Fruit fly (Drosophila melanogaster) whole organism, embryonic: Measurements from ENCODE around the gene CG9673.

ENCODE experiments used
- BtbVII ChIP-seq: fragments of 200-800 bp; sonication (Bioruptor generic); optimal IDR thresholded peaks from 3 replicates; lab custom pipeline; 2017; ENCODE audit warnings: missing biosample characterization, mild to moderate bottlenecking, missing genetic modification characterization
- CG10267 ChIP-seq: fragments of 200-800 bp; sonication (Bioruptor generic); optimal IDR thresholded peaks from 2 replicates; lab custom pipeline; 2018; ENCODE audit warnings: missing biosample characterization, mild to moderate bottlenecking, missing genetic modification characterization, moderate library complexity
- CG10959 ChIP-seq: fragments of 200-800 bp; sonication (Bioruptor generic); IDR thresholded peaks from 2 replicates; pipeline ENCODE4 v1.3.6; 2022; ENCODE audit warnings: missing biosample characterization, missing genetic modification characterization
- CG11398 ChIP-seq: fragments of 200-800 bp; sonication (Bioruptor generic); optimal IDR thresholded peaks from 2 replicates; lab custom pipeline; 2016; ENCODE audit warnings: missing biosample characterization, missing genetic modification characterization
- CG12744 ChIP-seq: fragments of 200-800 bp; sonication (Bioruptor generic); optimal IDR thresholded peaks from 2 replicates; lab custom pipeline; 2016; ENCODE audit warnings: missing biosample characterization, missing genetic modification characterization
- CG13624 ChIP-seq: fragments of 200-800 bp; sonication (Bioruptor generic); optimal IDR thresholded peaks from 2 replicates; lab custom pipeline; 2016; ENCODE audit warnings: missing biosample characterization, missing genetic modification characterization
- CG14667 ChIP-seq: fragments of 200-800 bp; sonication (Bioruptor generic); IDR thresholded peaks from 2 replicates; pipeline ENCODE4 v1.3.6; 2022; ENCODE audit warnings: missing biosample characterization, missing genetic modification characterization
- CG14965 ChIP-seq: fragments of 200-800 bp; sonication (Bioruptor generic); optimal IDR thresholded peaks from 2 replicates; lab custom pipeline; 2016; ENCODE audit warnings: missing biosample characterization, missing genetic modification characterization, borderline replicate concordance
- CG15011 ChIP-seq: fragments of 200-800 bp; sonication (Bioruptor generic); optimal IDR thresholded peaks from 3 replicates; lab custom pipeline; 2018; ENCODE audit warnings: missing biosample characterization, mild to moderate bottlenecking, missing genetic modification characterization
- CG15479 ChIP-seq: fragments of 200-800 bp; sonication (Bioruptor generic); optimal IDR thresholded peaks from 3 replicates; lab custom pipeline; 2019; ENCODE audit warnings: missing biosample characterization, mild to moderate bottlenecking, missing genetic modification characterization, moderate library complexity
- CG15514 ChIP-seq: fragments of 200-800 bp; sonication (Bioruptor generic); optimal IDR thresholded peaks from 3 replicates; lab custom pipeline; 2017; ENCODE audit warnings: missing biosample characterization, missing genetic modification characterization, mild to moderate bottlenecking, moderate library complexity, missing genetic modification reagents
- CG1603 ChIP-seq: fragments of 200-800 bp; sonication (Bioruptor generic); optimal IDR thresholded peaks from 2 replicates; lab custom pipeline; 2019; ENCODE audit warnings: missing biosample characterization, mild to moderate bottlenecking, missing genetic modification characterization, moderate library complexity
- CG17359 ChIP-seq: fragments of 200-800 bp; sonication (Bioruptor generic); optimal IDR thresholded peaks from 3 replicates; lab custom pipeline; 2018; ENCODE audit warnings: missing biosample characterization, mild to moderate bottlenecking, missing genetic modification characterization, moderate library complexity
- CG17912 ChIP-seq: fragments of 200-800 bp; sonication (Bioruptor generic); optimal IDR thresholded peaks from 2 replicates; lab custom pipeline; 2018; ENCODE audit warnings: missing biosample characterization, mild to moderate bottlenecking, missing genetic modification characterization
- CG2712 ChIP-seq: fragments of 200-800 bp; optimal IDR thresholded peaks from 3 replicates; lab custom pipeline; 2019; ENCODE audit warnings: missing biosample characterization, mild to moderate bottlenecking, missing genetic modification characterization, moderate library complexity
- CG30403 ChIP-seq: fragments of 200-800 bp; sonication (Bioruptor generic); optimal IDR thresholded peaks from 3 replicates; lab custom pipeline; 2016; ENCODE audit warnings: missing biosample characterization, missing genetic modification characterization
- CG30431 ChIP-seq: fragments of 200-800 bp; sonication (Bioruptor generic); optimal IDR thresholded peaks from 2 replicates; lab custom pipeline; 2017; ENCODE audit warnings: missing biosample characterization, missing genetic modification characterization
- CG34422 ChIP-seq: fragments of 200-800 bp; sonication (Bioruptor generic); IDR thresholded peaks from 3 replicates; pipeline ENCODE4 v1.3.6; 2022; ENCODE audit warnings: missing biosample characterization, missing genetic modification characterization
- CG8388 ChIP-seq: fragments of 200-800 bp; sonication (Bioruptor generic); optimal IDR thresholded peaks from 2 replicates; lab custom pipeline; 2019; ENCODE audit warnings: missing biosample characterization, mild to moderate bottlenecking, missing genetic modification characterization, moderate library complexity
- CG9215 ChIP-seq: fragments of 200-800 bp; sonication (Bioruptor generic); IDR thresholded peaks from 2 replicates; pipeline ENCODE4 v1.3.6; 2022; ENCODE audit warnings: missing biosample characterization, missing genetic modification characterization
- CoRest ChIP-seq: fragments of 200-800 bp; sonication (Bioruptor generic); optimal IDR thresholded peaks from 3 replicates; lab custom pipeline; 2018; ENCODE audit warnings: missing biosample characterization, mild to moderate bottlenecking, missing genetic modification characterization, moderate library complexity
- Dref ChIP-seq: fragments of 200-800 bp; sonication (Bioruptor generic); IDR thresholded peaks from 2 replicates; pipeline ENCODE4 v1.3.6; 2022; ENCODE audit warnings: missing biosample characterization, missing genetic modification characterization
- Hr51 ChIP-seq, 2 experiments: fragments of 200-800 bp; sonication (Bioruptor generic); optimal IDR thresholded peaks; 2 replicates in 1 of 2; 3 replicates in 1 of 2; lab custom pipeline; 2016 to 2018; ENCODE audit warnings: missing biosample characterization in 2 of 2, missing genetic modification characterization in 2 of 2, mild to moderate bottlenecking in 1 of 2, moderate library complexity in 1 of 2
- Kr ChIP-seq: fragments of 200-800 bp; sonication (Bioruptor generic); optimal IDR thresholded peaks from 2 replicates; lab custom pipeline; 2017; ENCODE audit warnings: missing biosample characterization, mild to moderate bottlenecking, missing genetic modification characterization
- MESR4 ChIP-seq: fragments of 200-800 bp; sonication (Bioruptor generic); optimal IDR thresholded peaks from 2 replicates; lab custom pipeline; 2018; ENCODE audit warnings: missing biosample characterization, mild to moderate bottlenecking, missing genetic modification characterization, moderate library complexity
- Mrtf ChIP-seq: fragments of 200-800 bp; sonication (Bioruptor generic); IDR thresholded peaks from 3 replicates; pipeline ENCODE4 v1.3.6; 2022; ENCODE audit warnings: missing biosample characterization, missing genetic modification characterization
- NFAT ChIP-seq: fragments of 200-800 bp; sonication (Bioruptor generic); IDR thresholded peaks from 2 replicates; pipeline ENCODE4 v1.3.6; 2022; ENCODE audit warnings: missing biosample characterization, missing genetic modification characterization
- Optix ChIP-seq: fragments of 200-800 bp; sonication (Bioruptor generic); IDR thresholded peaks from 3 replicates; pipeline ENCODE4 v1.3.6; 2022; ENCODE audit warnings: missing biosample characterization, missing genetic modification characterization
- ash1 ChIP-seq: fragments of 200-800 bp; sonication (Bioruptor generic); optimal IDR thresholded peaks from 2 replicates; lab custom pipeline; 2018; ENCODE audit warnings: missing biosample characterization, mild to moderate bottlenecking, missing genetic modification characterization
- bab2 ChIP-seq: fragments of 200-800 bp; sonication (Bioruptor generic); optimal IDR thresholded peaks from 2 replicates; lab custom pipeline; 2016; ENCODE audit warnings: missing biosample characterization, missing genetic modification characterization
- ci ChIP-seq: fragments of 200-800 bp; sonication (Bioruptor generic); IDR thresholded peaks from 3 replicates; pipeline ENCODE4 v1.3.6; 2022; ENCODE audit warnings: missing biosample characterization, missing genetic modification characterization
- dati ChIP-seq: fragments of 200-800 bp; sonication (Bioruptor generic); IDR thresholded peaks from 2 replicates; pipeline ENCODE4 v1.3.6; 2022; ENCODE audit warnings: missing biosample characterization, missing genetic modification characterization
- dmrt99B ChIP-seq: fragments of 200-800 bp; sonication (Bioruptor generic); optimal IDR thresholded peaks from 2 replicates; lab custom pipeline; 2018; ENCODE audit warnings: missing biosample characterization, mild to moderate bottlenecking, missing genetic modification characterization, moderate library complexity
- en ChIP-seq: fragments of 200-800 bp; sonication (Bioruptor generic); optimal IDR thresholded peaks from 2 replicates; lab custom pipeline; 2016; ENCODE audit warnings: missing biosample characterization, missing genetic modification characterization
- fd102C ChIP-seq: fragments of 200-800 bp; sonication (Bioruptor generic); optimal IDR thresholded peaks from 2 replicates; lab custom pipeline; 2018; ENCODE audit warnings: missing biosample characterization, mild to moderate bottlenecking, missing genetic modification characterization, moderate library complexity
- hb ChIP-seq: fragments of 200-800 bp; sonication (Bioruptor generic); IDR thresholded peaks from 3 replicates; pipeline ENCODE4 v1.3.6; 2022; ENCODE audit warnings: missing biosample characterization, missing genetic modification characterization; ENCODE audit not compliant: partially characterized antibody
- hbn ChIP-seq: fragments of 200-800 bp; sonication (Bioruptor generic); IDR thresholded peaks from 2 replicates; pipeline ENCODE4 v1.3.6; 2022; ENCODE audit warnings: missing biosample characterization, missing genetic modification characterization; ENCODE audit not compliant: partially characterized antibody
- hkb ChIP-seq, 2 experiments: fragments of 200-800 bp in 1 of 2; fragments of >200 bp in 1 of 2; sonication (Bioruptor generic) in 1 of 2; IDR thresholded peaks in 1 of 2; optimal IDR thresholded peaks in 1 of 2; 2 replicates each; pipeline versions ENCODE4 v1.3.6 to Lab custom; 2017 to 2022; ENCODE audit warnings: missing biosample characterization in 1 of 2, missing genetic modification characterization in 1 of 2
- mirr ChIP-seq: fragments of 200-800 bp; sonication (Bioruptor generic); optimal IDR thresholded peaks from 3 replicates; lab custom pipeline; 2018; ENCODE audit warnings: missing biosample characterization, mild to moderate bottlenecking, missing genetic modification characterization
- nerfin-2 ChIP-seq: fragments of 200-800 bp; sonication (Bioruptor generic); IDR thresholded peaks from 2 replicates; pipeline ENCODE4 v1.3.6; 2022; ENCODE audit warnings: missing biosample characterization, missing genetic modification characterization; ENCODE audit not compliant: partially characterized antibody
- nom ChIP-seq: fragments of 200-800 bp; sonication (Bioruptor generic); optimal IDR thresholded peaks from 2 replicates; lab custom pipeline; 2017; ENCODE audit warnings: missing biosample characterization, missing genetic modification characterization, mild to moderate bottlenecking, moderate library complexity, missing genetic modification reagents
- onecut ChIP-seq: fragments of 200-800 bp; sonication (Bioruptor generic); IDR thresholded peaks from 2 replicates; pipeline ENCODE4 v1.3.6; 2022; ENCODE audit warnings: missing biosample characterization, missing genetic modification characterization
- sc ChIP-seq, 3 experiments: fragments of >200 bp in 2 of 3; fragments of 200-800 bp in 1 of 3; sonication (Bioruptor generic) in 1 of 3; optimal IDR thresholded peaks; 2 replicates in 2 of 3; 3 replicates in 1 of 3; lab custom pipeline; 2017; ENCODE audit warnings: mild to moderate bottlenecking in 1 of 3, missing biosample characterization in 1 of 3, missing genetic modification characterization in 1 of 3, missing genetic modification reagents in 1 of 3
- sqz ChIP-seq: fragments of 200-800 bp; sonication (Bioruptor generic); optimal IDR thresholded peaks from 3 replicates; lab custom pipeline; 2018; ENCODE audit warnings: missing biosample characterization, mild to moderate bottlenecking, missing genetic modification characterization
- tna ChIP-seq: fragments of 200-800 bp; sonication (Bioruptor generic); IDR thresholded peaks from 2 replicates; pipeline ENCODE4 v1.3.6; 2022; ENCODE audit warnings: missing biosample characterization, missing genetic modification characterization; ENCODE audit not compliant: partially characterized antibody
- ttk ChIP-seq: fragments of 200-800 bp; sonication (Bioruptor generic); IDR thresholded peaks from 2 replicates; pipeline ENCODE4 v2.1.2; 2022; ENCODE audit warnings: missing biosample characterization, missing genetic modification characterization
- twi ChIP-seq: fragments of 200-800 bp; optimal IDR thresholded peaks from 2 replicates; lab custom pipeline; 2019; ENCODE audit warnings: missing biosample characterization, mild to moderate bottlenecking, missing genetic modification characterization, moderate library complexity
- vvl ChIP-seq: fragments of 200-800 bp; sonication (Bioruptor generic); IDR thresholded peaks from 2 replicates; pipeline ENCODE4 v1.3.6; 2022; ENCODE audit warnings: missing biosample characterization, missing genetic modification characterization
- wor ChIP-seq: fragments of 200-800 bp; sonication (Bioruptor generic); IDR thresholded peaks from 2 replicates; pipeline ENCODE4 v1.3.6; 2022; ENCODE audit warnings: missing biosample characterization, missing genetic modification characterization

Gene CG9673

dm6 chrX:16690499-16690898 is 13.2 kb downstream of the CG9673 start (continued):
- TF ChIP-seq CG15011 (GFP tag; lab: Kevin White, UChicago) (no peak), Dref (no peak), CG15514 (no peak), CG17912 (GFP tag; lab: Kevin White, UChicago) (no peak), hkb (optimal IDR thresholded peaks at IDR 0.05; lab: Kevin White, UChicago) (no peak), hkb (GFP tag; IDR thresholded peaks at IDR 0.05; lab: Robert Waterston, UW) (0 out of 2 replicates have a peak, but pooled peaks have one; percentile 9), dmrt99B (peak; percentile 27), onecut (GFP tag; lab: Robert Waterston, UW) (no peak), CG17359 (peak; percentile 42), Optix (no peak), sqz (no peak), ci (GFP tag; lab: Robert Waterston, UW) (peak; percentile 57; the same call in 1 of the 3 replicates), ash1 (no peak), CG9215 (GFP tag; lab: Robert Waterston, UW) (no peak), tna (GFP tag; lab: Robert Waterston, UW) (no peak), CG14667 (GFP tag; lab: Robert Waterston, UW) (no peak), MESR4 (GFP tag; lab: Kevin White, UChicago) (no peak), CG15479 (GFP tag; lab: Kevin White, UChicago) (no peak), CG8388 (GFP tag; lab: Kevin White, UChicago) (peak; percentile 8), sc (optimal IDR thresholded peaks at IDR 0.05; lab: Kevin White, UChicago) (no peak), sc (GFP tag; optimal IDR thresholded peaks at IDR 0.05; lab: Kevin White, UChicago) (no peak), nerfin-2 (GFP tag; lab: Robert Waterston, UW) (no peak), hb (GFP tag; lab: Robert Waterston, UW) (no peak), nom (GFP tag; lab: Kevin White, UChicago) (no peak), twi (tag; lab: Kevin White, UChicago) (no peak), dati (GFP tag; lab: Robert Waterston, UW) (no peak), CG30403 (GFP tag; lab: Kevin White, UChicago) (peak; percentile 21), BtbVII (GFP tag; lab: Kevin White, UChicago) (no peak), CG13624 (GFP tag; lab: Kevin White, UChicago) (no peak), CoRest (no peak), Kr (GFP tag; lab: Kevin White, UChicago) (no peak), CG12744 (GFP tag; lab: Kevin White, UChicago) (no peak), Mrtf (no peak), CG10267 (no peak), Hr51 (GFP tag; optimal IDR thresholded peaks at IDR 0.05; lab: Kevin White, UChicago) (peak in 1 of 2 experiments; percentile 22), CG10959 (GFP tag; lab: Robert Waterston, UW) (no peak), CG14965 (GFP tag; lab: Kevin White, UChicago) (no peak), mirr (no peak), bab2 (GFP tag; lab: Kevin White, UChicago) (no peak), fd102C (GFP tag; lab: Kevin White, UChicago) (no peak), en (no peak), vvl (GFP tag; lab: Robert Waterston, UW) (peak; percentile 40; the same call in 1 of the 2 replicates), CG11398 (no peak), wor (GFP tag; lab: Robert Waterston, UW) (0 out of 2 replicates have a peak, but pooled peaks have one; percentile 33), CG30431 (peak; percentile 16), CG34422 (GFP tag; lab: Robert Waterston, UW) (no peak), hbn (no peak), NFAT (GFP tag; lab: Robert Waterston, UW) (no peak), CG1603 (tag; lab: Kevin White, UChicago) (peak; percentile 42), ttk (GFP tag; lab: Robert Waterston, UW) (0 out of 2 replicates have a peak, but pooled peaks have one; percentile 36), CG2712 (peak; percentile 12)
